Worm (Caenorhabditis elegans) whole organism, early embryonic: ENCODE data around the gene ZC302.3.

Source experiments
- ceh-13 ChIP-seq: fragments of 200-800 bp; sonication (Bioruptor generic); optimal IDR thresholded peaks from 2 replicates; lab custom pipeline; 2018; ENCODE audit warnings: mild to moderate bottlenecking, missing genetic modification characterization, missing compliant biosample characterization
- flt-1 ChIP-seq: fragments of 200-800 bp; sonication (Bioruptor generic); IDR thresholded peaks from 2 replicates; pipeline ENCODE4 v1.3.6; 2022; ENCODE audit warnings: missing genetic modification characterization, missing compliant biosample characterization
- hmbx-1 ChIP-seq: sonication (generic microtip); optimal IDR thresholded peaks from 2 replicates; lab custom pipeline; 2016; ENCODE audit warnings: mild to moderate bottlenecking, missing genetic modification characterization, missing compliant biosample characterization
- hnd-1 ChIP-seq: sonication (generic microtip); optimal IDR thresholded peaks from 2 replicates; lab custom pipeline; 2016; ENCODE audit warnings: missing genetic modification characterization, missing compliant biosample characterization

ce11 chrV:10711004-10711403 lies 30.3 kb downstream of the ZC302.3 start:
- TF ChIP-seq hnd-1 (no peak), hmbx-1 (tag; lab: Kevin White, UChicago) (no peak), flt-1 (no peak), ceh-13 (GFP tag; lab: Kevin White, UChicago) (no peak)
